Fruit fly (Drosophila melanogaster) Kc167 (cell line): ENCODE results near the gene CG12035.

Experiments
- Myc ChIP-seq: fragments of >200 bp; optimal IDR thresholded peaks from 2 replicates; lab custom pipeline; 2017; ENCODE audit warnings: missing external identifiers
- Sin3A ChIP-seq: fragments of >200 bp; optimal IDR thresholded peaks from 2 replicates; lab custom pipeline; 2018; ENCODE audit warnings: missing external identifiers
- h ChIP-seq: fragments of >200 bp; optimal IDR thresholded peaks from 3 replicates; lab custom pipeline; 2018; ENCODE audit warnings: missing external identifiers
- insv ChIP-seq: fragments of >200 bp; optimal IDR thresholded peaks from 3 replicates; lab custom pipeline; 2018; ENCODE audit warnings: missing external identifiers
- psq ChIP-seq: fragments of >200 bp; optimal IDR thresholded peaks from 2 replicates; lab custom pipeline; 2017; ENCODE audit warnings: missing external identifiers
- ttk ChIP-seq: sonication (Bioruptor generic); optimal IDR thresholded peaks from 2 replicates; lab custom pipeline; 2017; ENCODE audit warnings: missing external identifiers

CG12035 gene

DNA sequence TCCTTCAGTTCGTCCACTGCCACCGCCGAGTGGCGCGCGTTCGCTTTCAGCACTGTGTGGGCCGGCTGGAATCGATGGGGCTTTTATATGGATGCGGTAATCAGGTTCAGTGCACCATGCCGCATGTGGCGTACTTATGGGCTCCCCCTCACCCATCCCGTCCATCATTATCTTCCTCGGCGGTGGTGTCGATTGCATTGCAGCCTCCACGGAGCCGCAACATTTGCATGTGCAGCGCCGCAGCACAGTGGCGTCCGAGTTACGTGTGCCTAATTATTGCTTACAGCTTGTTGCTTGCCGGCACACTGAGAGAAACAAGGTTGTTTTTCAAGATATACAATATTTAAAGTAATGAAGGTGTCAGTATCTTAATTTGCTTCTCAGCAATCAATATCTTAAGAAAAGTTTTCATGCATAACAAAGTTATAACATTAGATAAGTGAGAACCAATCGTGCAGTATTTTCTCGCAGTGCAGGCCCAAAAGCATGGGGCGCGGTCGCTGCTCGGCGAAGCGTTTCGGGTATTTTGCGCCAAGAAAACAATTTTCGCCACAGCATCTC is 21.7 kb upstream of the CG12035 start, which contains the start of gene CG13931:
Gene CG13931, minus strand, starts transcription at position 41 of the 561 bp plus-strand sequence.
- TF ChIP-seq Myc (no peak), h (lab: Kevin White, UChicago) (no peak), Sin3A (lab: Kevin White, UChicago) (no peak), ttk (lab: Kevin White, UChicago) (no peak), psq (lab: Kevin White, UChicago) (no peak), insv (lab: Kevin White, UChicago) (no peak)

DNA sequence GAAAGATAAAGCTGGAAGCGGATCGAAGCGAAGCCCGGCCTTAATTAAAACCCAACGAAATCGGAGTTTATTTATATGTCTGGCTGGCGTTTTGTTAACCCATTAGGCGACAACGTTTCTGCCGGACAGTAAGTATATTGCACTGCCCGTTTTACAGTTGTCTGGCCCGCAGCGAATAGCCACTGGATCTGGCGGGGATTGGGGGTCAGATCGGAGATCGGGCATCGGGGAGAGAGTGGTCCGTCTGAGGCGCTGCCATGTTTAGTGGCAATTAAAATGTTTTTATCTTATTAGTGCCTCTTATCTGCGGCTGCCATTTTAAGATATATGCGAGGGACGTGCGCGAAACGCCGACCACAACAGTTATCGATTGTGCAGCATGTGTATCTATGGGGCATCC is 15.0 kb upstream of the CG12035 start:
- TF ChIP-seq ttk (lab: Kevin White, UChicago) = no peak
- no peak for TF ChIP-seq Myc
- TF ChIP-seq psq (lab: Kevin White, UChicago) = no peak

- TF ChIP-seq ttk (lab: Kevin White, UChicago) (no peak), psq (lab: Kevin White, UChicago) (no peak), Sin3A (lab: Kevin White, UChicago) (no peak), Myc (no peak), h (lab: Kevin White, UChicago) (no peak), insv (lab: Kevin White, UChicago) (no peak)
Observed at dm6 chr3L:1710562-1710961, 13.6 kb upstream of the CG12035 start.

DNA sequence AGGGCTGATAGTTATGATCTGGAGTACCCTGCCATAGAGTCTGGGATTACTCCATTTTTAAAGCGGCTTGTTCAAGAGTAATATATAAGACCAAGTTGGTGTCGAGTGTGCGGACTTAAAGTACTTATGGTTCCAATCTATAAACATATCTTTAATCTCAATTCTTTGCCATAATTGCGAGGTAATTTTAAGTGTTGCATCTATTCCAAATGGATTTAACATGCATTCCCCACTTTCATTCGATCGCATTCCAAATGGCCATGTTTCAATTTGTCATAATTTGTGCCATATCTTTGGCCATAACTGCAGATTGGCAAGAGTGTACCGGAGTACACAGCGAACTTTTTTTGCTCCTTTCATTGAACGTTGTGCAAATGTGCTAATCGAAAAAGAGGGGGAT is 13.0 kb upstream of the CG12035 start:
- TF ChIP-seq h (lab: Kevin White, UChicago) (no peak), insv (lab: Kevin White, UChicago) (no peak), Myc (no peak), psq (lab: Kevin White, UChicago) (no peak), Sin3A (lab: Kevin White, UChicago) (no peak), ttk (lab: Kevin White, UChicago) (no peak)

DNA sequence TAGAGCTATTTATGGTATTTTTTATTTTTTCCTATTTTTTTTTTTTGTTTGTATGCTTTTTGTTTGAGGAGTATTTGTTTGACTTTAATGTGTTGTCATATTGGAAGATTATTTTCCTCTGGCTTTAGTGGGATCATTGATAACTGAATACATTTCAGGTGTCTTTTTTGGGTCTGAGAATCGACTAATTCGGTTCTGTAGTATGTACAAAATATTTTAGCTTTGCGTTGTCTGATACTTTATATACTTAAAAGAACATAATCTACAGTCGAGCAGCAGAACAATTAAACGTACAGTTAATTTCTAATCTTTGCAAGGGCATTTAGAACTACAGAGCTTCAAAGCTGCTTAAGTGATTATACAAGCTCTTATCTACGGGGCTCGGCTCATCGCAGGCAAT is 1.1 kb upstream of the CG12035 start, which contains the start of gene CG18171:
Gene CG18171, minus strand, starts transcription at position 101 of the 400 bp plus-strand sequence.
- TF ChIP-seq insv (lab: Kevin White, UChicago) (no peak), h (lab: Kevin White, UChicago) (no peak), psq (lab: Kevin White, UChicago) (no peak), Sin3A (lab: Kevin White, UChicago) (no peak), ttk (lab: Kevin White, UChicago) (no peak), Myc (no peak)

dm6 chr3L:1726747-1727146 is 2.6 kb downstream of the CG12035 start:
- TF ChIP-seq h (lab: Kevin White, UChicago) = no peak
- no peak for TF ChIP-seq ttk (lab: Kevin White, UChicago)
- TF ChIP-seq Myc = no peak
- no peak for TF ChIP-seq Sin3A (lab: Kevin White, UChicago)
- TF ChIP-seq psq (lab: Kevin White, UChicago) = no peak
- TF ChIP-seq insv (lab: Kevin White, UChicago) = no peak

dm6 chr3L:1727431-1727830 is 3.2 kb downstream of the CG12035 start:
- no peak for TF ChIP-seq h (lab: Kevin White, UChicago)
- no peak for TF ChIP-seq insv (lab: Kevin White, UChicago)

dm6 chr3L:1729380-1730159 is 5.4 kb downstream of the CG12035 start:
- TF ChIP-seq Sin3A (lab: Kevin White, UChicago) (no peak), insv (lab: Kevin White, UChicago) (no peak), ttk (lab: Kevin White, UChicago) (no peak)

DNA sequence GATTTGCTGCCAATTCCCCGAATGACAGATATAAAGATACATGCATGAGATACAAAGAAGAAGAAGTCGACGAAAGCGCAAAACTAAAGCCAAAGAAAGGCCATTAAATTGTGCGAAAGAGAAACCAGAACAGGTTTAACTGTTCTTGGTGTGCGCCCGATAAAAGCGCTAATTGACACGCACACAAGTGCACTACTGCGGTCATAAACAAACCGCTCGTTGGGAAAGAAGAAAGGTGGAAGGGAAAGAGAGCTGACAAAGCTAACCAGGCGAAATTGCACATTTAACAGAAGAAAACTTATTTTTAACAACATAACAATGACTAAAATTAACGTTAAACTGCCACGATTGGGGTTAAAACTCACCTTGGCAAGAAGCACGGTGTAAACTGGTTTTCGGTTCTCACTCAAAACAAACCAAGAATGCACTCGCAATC is 6.0 kb downstream of the CG12035 start:
- TF ChIP-seq Myc = no peak
- TF ChIP-seq Sin3A (lab: Kevin White, UChicago) = no peak
- no peak for TF ChIP-seq insv (lab: Kevin White, UChicago)
- TF ChIP-seq h (lab: Kevin White, UChicago) = no peak
- no peak for TF ChIP-seq ttk (lab: Kevin White, UChicago)
- TF ChIP-seq psq (lab: Kevin White, UChicago) = no peak

DNA sequence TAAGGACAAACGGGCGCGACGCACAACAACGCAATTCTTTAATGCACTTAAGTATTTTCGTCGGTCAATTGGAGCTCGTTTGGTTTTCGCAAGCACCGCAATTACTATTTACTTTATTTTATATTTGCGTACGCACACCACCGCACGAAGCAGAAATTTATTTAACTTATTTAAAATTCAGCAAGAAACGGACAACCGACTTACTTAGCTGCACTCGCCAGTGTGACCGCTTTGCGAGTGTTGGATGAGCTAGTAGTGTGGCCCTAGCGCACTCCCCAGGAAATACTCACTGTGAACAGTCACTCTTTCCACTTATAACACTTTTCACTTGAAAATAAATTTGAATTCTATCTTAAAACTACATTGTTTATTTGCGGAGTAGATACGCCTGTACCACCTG is 6.7 kb downstream of the CG12035 start, which contains the start of gene drpr:
Gene drpr, minus strand, starts transcription at position 235 of the 400 bp plus-strand sequence.
- TF ChIP-seq h (lab: Kevin White, UChicago) = no peak
- TF ChIP-seq Sin3A (lab: Kevin White, UChicago) = no peak
- no peak for TF ChIP-seq psq (lab: Kevin White, UChicago)
- no peak for TF ChIP-seq insv (lab: Kevin White, UChicago)
- no peak for TF ChIP-seq Myc
- no peak for TF ChIP-seq ttk (lab: Kevin White, UChicago)

DNA sequence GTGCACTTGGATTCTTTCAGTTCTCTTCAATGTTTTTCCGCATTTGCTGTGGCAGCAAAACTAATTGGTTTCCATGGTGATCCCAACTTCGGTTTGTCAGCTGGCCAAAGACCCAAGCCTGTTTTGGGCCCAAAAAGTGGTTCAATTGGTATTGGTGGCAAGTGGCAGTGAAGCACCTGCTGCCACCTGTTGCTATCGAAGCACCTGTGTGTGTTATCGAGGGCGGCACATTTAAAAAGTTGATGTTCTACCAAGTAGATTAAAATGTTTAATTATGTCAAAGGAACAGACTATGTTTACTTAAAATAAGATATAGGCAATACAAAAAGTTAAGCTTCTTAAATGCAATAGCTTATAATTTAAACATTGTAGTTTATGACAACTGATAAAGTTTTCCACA is 11.4 kb downstream of the CG12035 start, which contains the start of gene Oseg4:
Gene Oseg4, minus strand, starts transcription at position 165 of the 400 bp plus-strand sequence.
- no peak for TF ChIP-seq ttk (lab: Kevin White, UChicago)
- TF ChIP-seq Myc = no peak
- no peak for TF ChIP-seq h (lab: Kevin White, UChicago)
- no peak for TF ChIP-seq Sin3A (lab: Kevin White, UChicago)

DNA sequence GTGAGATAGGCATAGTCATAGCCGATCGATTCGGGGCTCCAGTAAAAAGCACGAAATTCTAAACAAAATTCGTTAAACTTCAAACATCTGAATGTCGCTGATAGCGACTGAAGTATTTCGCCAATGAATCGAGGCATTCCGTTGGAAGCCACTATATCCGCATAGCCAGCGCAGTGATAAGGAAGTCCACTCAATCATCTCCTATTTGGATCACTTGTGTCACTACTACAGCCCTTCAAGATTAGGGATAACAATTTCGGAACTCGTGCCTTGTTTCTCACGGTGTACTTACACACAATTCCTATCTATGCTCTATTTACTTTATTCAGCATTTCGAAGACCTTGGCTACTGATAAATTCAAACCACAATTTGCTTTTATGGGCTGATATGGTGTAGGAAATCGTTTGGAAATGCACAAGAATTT is 13.7 kb downstream of the CG12035 start, which contains the start of gene PIG-Wb:
Gene PIG-Wb, minus strand, starts transcription at position 209 of the 425 bp plus-strand sequence.
- TF ChIP-seq h (lab: Kevin White, UChicago) = no peak
- no peak for TF ChIP-seq Myc
- no peak for TF ChIP-seq psq (lab: Kevin White, UChicago)
